Fruit fly (Drosophila melanogaster): ENCODE measurements around the gene Ets65A.
"Not testable (repeated sequence)": the region's sequence is repeated elsewhere in the genome, so short reads cannot be mapped to it uniquely, and the experiment has no call there.

The Ets65A gene

DNA sequence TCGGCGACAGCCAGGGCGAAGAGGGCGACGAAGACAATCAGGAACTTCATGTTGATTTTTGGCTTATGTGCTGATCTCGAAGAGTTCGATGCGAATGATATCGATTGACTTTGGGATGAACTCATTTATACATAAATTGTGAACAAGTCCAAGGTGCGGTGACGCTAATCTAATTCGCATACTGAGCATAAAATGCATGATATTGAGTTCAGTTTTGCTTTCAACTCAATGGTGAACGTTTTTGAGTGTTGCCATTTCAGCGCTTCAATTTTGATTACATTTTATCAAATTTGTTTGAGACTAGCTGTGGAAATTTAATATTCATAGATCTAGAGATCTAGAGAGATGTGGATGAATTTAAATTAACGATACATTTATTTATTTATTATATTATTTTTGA is 39.3 kb downstream of the Ets65A start, which contains the start of gene Lcp65Af:
Gene Lcp65Af, minus strand, starts transcription at position 101 of the 400 bp plus-strand sequence.
- TF ChIP-seq insv (optimal IDR thresholded peaks at IDR 0.05) (no peak), Sin3A (optimal IDR thresholded peaks at IDR 0.05) (no peak), h (optimal IDR thresholded peaks at IDR 0.05) (no peak), Myc (optimal IDR thresholded peaks at IDR 0.05) (no peak), ttk (optimal IDR thresholded peaks at IDR 0.05) (no peak), psq (optimal IDR thresholded peaks at IDR 0.05) (no peak)

DNA sequence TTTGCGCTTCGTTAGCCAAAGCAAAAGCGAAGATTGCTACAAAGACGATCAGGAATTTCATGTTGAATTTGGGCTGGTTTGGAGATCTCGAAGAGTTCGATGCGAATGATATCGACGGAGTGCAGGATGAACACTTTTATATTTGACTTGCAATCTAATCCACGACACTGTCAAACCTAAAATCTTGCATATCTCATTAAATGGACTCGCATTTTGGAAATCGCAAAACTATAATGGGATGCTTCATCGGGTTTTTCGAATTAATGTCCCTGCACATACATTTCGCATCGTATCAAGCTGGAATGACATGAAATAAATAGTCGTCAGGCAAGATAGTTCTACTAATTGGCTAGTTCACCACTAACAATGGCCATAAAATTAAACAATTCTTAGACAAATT is 40.6 kb downstream of the Ets65A start, which contains the start of gene Lcp65Ae:
Gene Lcp65Ae, minus strand, starts transcription at position 101 of the 400 bp plus-strand sequence.
- TF ChIP-seq Myc (optimal IDR thresholded peaks at IDR 0.05) (no peak), insv (optimal IDR thresholded peaks at IDR 0.05) (no peak), ttk (optimal IDR thresholded peaks at IDR 0.05) (no peak), psq (optimal IDR thresholded peaks at IDR 0.05) (no peak), h (optimal IDR thresholded peaks at IDR 0.05) (no peak), Sin3A (optimal IDR thresholded peaks at IDR 0.05) (no peak)

DNA sequence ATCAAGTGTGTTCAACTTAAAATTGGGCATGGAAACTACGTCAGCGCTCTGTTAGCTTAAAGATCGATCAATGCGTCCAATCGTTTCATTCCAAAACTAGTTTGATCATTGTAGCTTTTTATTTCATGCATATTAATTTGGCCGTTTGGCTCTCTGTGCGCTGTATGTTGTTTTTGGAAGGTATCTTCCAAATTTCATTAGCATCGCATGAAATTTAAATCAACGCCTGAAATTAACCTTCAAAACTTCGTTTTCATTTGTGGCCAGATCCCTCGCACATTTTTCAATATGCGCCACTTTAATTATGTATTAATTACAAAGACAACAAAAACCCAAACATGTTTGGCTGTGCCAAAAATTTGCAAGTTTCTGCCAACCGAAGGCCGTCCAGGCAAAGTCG is 41.2 kb downstream of the Ets65A start:
- TF ChIP-seq h (optimal IDR thresholded peaks at IDR 0.05) (no peak), Sin3A (optimal IDR thresholded peaks at IDR 0.05) (no peak), ttk (optimal IDR thresholded peaks at IDR 0.05) (no peak), insv (optimal IDR thresholded peaks at IDR 0.05) (no peak), Myc (optimal IDR thresholded peaks at IDR 0.05) (no peak), psq (optimal IDR thresholded peaks at IDR 0.05) (no peak)

DNA sequence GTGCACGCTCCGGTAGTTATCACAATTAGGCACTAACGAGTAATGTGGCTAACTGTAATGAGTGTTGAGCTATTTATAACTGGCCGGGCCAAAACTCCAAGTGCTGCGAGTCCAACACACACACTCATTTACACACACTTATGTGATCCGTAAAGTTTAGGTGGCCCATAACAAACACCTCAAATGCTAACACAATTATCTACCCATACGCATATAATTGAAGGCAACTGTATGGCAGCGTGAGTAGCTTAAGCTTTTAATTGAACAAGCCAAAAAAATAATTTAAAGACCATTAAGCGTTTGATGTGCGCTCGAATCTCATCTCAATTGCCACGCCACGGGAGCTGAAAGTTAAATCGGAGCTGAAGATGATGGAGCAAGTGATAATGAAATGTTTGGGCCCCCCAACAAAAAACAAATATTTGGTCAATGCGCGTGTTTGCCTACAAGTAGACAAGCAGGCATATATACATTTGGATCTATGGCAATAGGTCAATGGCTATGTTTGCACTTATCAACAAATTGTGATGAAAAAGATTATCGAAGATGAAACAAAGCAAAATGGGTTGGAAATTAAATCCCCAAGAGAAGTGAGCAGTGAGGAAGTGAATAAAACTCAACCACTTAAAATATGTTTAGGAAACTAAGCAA is 42.6 kb downstream of the Ets65A start, which contains the start of gene Cpr65Av:
Gene Cpr65Av, minus strand, starts transcription at position 51 of the 651 bp plus-strand sequence.
- TF ChIP-seq insv (optimal IDR thresholded peaks at IDR 0.05), result no peak
- no peak for TF ChIP-seq ttk (optimal IDR thresholded peaks at IDR 0.05)
- no peak for TF ChIP-seq h (optimal IDR thresholded peaks at IDR 0.05)
- no peak for TF ChIP-seq psq (optimal IDR thresholded peaks at IDR 0.05)
- TF ChIP-seq Myc (optimal IDR thresholded peaks at IDR 0.05), result no peak
- no peak for TF ChIP-seq Sin3A (optimal IDR thresholded peaks at IDR 0.05)

DNA sequence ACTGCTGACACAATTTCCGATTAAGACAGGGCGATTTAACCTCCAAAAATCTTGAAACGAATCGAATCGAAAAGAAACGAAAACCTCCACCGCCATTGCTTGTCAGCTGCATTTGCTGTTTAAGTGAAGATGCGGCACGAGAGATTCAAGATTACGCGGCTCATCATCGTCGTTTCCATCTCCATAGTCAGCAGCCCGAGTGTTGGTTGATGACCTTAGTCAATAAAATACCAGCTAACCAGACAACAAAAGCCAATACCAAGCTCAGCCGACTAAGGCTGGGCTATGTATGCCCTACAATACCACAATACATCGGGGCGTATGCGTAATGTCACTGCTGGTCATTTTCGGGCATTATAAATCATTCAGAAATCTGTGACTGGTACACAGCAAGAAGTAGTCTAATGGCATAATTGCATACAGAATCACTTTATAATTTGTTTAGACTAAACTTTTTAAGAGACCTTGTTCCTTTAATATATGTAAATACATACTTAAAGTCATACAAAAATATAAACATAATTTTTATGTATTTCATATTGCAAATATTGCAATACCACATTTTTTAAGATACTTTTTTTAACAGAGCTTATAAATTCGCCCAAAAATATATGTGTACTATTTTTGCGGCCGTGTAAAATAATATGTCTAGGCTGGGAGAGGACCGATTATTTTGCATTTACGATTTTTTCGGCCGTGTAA is 43.5 kb downstream of the Ets65A start:
- TF ChIP-seq psq (optimal IDR thresholded peaks at IDR 0.05) (no peak), h (optimal IDR thresholded peaks at IDR 0.05) (no peak), Sin3A (optimal IDR thresholded peaks at IDR 0.05) (no peak), ttk (optimal IDR thresholded peaks at IDR 0.05) (no peak), Myc (optimal IDR thresholded peaks at IDR 0.05) (no peak), insv (optimal IDR thresholded peaks at IDR 0.05) (no peak)

DNA sequence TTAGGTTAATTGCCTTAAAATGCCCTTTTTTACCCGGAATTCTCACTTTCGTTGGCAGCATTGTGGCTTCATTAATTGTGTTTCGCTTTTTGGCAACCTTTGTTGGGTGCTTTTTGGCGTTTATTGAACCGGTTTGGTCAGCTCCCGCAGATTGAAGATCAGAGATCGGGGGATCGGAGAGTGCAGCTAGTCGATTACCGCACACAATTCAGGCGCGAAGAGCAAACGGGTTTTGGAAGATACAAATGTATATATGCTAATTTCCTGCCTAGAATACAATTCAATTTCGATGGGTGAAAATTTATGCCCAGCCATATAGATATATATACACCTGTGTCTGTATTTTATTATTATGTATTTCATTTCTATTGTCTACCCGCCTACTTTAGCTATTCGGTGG is 44.1 kb downstream of the Ets65A start:
- TF ChIP-seq psq (optimal IDR thresholded peaks at IDR 0.05) (no peak), h (optimal IDR thresholded peaks at IDR 0.05) (no peak), Myc (optimal IDR thresholded peaks at IDR 0.05) (no peak), Sin3A (optimal IDR thresholded peaks at IDR 0.05) (no peak), ttk (optimal IDR thresholded peaks at IDR 0.05) (no peak), insv (optimal IDR thresholded peaks at IDR 0.05) (no peak)

DNA sequence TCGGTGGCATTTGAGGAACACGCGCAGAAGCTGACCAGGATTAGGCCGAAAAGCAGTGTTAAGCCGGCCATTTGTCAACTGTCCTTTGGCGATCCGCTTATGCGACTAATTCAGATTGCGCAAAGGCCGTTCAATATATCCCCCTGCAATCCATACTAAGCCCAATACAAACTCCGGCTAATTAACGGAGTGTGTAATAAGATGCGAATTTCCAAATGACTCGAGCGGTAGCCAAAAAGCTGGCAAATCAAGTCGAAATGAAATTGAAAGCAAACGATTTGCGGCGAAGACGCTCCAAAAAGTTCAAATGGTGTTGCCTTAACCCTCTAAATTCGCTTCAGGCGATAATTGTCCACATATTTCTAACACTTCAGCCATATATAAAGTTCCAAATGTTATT is 44.9 kb downstream of the Ets65A start, which contains the start of gene Cpr65Aw:
Gene Cpr65Aw, minus strand, starts transcription at position 101 of the 400 bp plus-strand sequence.
- TF ChIP-seq Sin3A (optimal IDR thresholded peaks at IDR 0.05), result no peak
- TF ChIP-seq insv (optimal IDR thresholded peaks at IDR 0.05), result no peak
- no peak for TF ChIP-seq Myc (optimal IDR thresholded peaks at IDR 0.05)
- TF ChIP-seq h (optimal IDR thresholded peaks at IDR 0.05), result no peak
- no peak for TF ChIP-seq psq (optimal IDR thresholded peaks at IDR 0.05)

DNA sequence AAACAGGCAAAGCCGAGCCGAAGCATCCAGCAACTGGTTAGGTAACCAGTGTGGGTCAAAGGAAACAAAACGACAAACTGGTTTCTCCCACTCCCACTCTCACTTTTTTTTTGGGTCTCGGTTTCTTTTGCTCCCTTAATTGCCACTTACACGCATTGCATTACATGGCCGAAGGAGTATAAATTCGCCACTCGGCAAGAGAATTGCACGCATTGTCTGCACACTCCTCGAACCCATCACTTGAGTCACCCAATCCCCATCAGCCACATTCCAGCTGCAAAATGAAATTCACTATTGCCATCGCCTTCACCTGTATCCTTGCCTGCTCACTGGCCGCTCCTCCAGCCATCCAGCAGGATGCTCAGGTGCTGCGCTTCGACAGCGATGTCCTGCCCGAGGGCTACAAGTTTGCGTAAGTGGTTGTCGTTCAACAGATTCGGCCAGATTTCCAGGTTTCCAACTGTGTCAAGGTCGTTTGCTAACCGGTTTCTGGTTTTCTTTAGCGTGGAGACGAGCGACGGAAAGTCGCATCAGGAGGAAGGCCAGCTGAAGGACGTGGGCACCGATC is 45.9 kb downstream of the Ets65A start, which contains the start of gene Lcp65Ad:
Gene Lcp65Ad, plus strand, starts transcription at position 208 of the 568 bp plus-strand sequence.
- TF ChIP-seq psq (optimal IDR thresholded peaks at IDR 0.05) (no peak), h (optimal IDR thresholded peaks at IDR 0.05) (no peak), Myc (optimal IDR thresholded peaks at IDR 0.05) (no peak), Sin3A (optimal IDR thresholded peaks at IDR 0.05) (no peak), insv (optimal IDR thresholded peaks at IDR 0.05) (no peak), ttk (optimal IDR thresholded peaks at IDR 0.05) (no peak)

DNA sequence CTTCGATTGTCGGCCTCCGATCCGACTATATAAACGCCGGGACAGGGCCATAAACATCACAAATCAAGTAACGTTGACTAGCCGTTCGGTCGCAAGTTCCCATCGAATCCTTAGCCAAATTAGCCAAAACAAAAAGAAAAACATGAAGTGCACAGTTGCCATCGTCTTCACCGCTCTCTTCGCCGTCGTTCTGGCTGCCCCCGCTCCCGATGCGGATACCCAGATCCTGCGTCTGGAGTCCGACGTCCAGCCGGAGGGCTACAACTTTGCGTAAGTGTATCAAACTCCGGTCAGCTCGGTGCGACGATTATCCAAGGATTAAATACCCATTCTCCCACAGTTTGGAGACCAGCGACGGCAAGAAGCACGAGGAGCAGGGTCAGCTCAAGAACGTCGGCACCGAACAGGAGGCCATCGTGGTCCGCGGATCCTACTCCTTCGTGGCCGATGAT is 47.4 kb downstream of the Ets65A start, which contains the start of gene Lcp65Ac:
Gene Lcp65Ac, plus strand, starts transcription at position 51 of the 452 bp plus-strand sequence.
- no peak for TF ChIP-seq ttk (optimal IDR thresholded peaks at IDR 0.05)
- no peak for TF ChIP-seq psq (optimal IDR thresholded peaks at IDR 0.05)
- no peak for TF ChIP-seq h (optimal IDR thresholded peaks at IDR 0.05)
- no peak for TF ChIP-seq Sin3A (optimal IDR thresholded peaks at IDR 0.05)
- TF ChIP-seq insv (optimal IDR thresholded peaks at IDR 0.05), result no peak
- TF ChIP-seq Myc (optimal IDR thresholded peaks at IDR 0.05), result no peak

DNA sequence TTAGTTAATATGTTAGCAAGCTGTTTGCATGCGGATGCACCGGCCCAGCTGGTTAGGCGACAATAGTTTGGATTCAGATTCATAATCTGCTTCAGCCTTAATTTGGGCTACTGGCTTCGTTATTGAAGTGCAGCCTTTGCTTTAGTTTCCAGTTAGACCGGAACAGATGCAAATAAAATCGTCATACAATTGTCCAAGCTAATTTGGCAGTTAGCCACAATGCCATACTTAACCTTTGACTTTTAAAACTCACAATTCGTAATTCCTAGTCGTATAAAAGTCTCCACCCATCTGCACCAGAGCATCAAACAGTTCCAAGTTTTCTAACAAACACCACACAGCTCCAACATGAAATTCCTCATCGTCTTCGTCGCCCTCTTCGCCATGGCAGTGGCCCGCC is 49.0 kb downstream of the Ets65A start, which contains the start of gene Lcp65Ab2:
Gene Lcp65Ab2, plus strand, starts transcription at position 301 of the 400 bp plus-strand sequence.
- TF ChIP-seq ttk, Sin3A, psq (optimal IDR thresholded peaks at IDR 0.05): not testable (repeated sequence)

DNA sequence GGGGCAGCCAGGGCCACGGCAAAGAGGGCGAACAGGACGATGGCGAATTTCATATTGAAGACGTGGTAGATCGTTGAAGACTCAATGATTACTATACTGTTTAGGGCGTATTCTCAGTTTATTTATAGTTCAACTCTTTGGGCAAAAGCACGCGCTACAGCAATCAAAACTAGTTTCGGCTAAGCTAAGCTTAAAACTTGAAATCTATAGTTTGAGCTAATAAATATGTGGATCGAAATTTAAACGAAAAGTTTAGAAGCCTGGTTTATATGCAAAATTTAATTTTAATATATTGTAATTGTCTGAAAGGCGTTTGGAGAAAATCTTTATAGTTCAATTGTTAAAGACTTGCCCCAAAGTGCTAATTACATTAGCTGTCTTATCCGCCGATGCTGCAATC is 50.5 kb downstream of the Ets65A start, which contains the start of gene Cpr65Ax1:
Gene Cpr65Ax1, minus strand, starts transcription at position 101 of the 400 bp plus-strand sequence.
- not testable (repeated sequence) for TF ChIP-seq psq, Myc, ttk (optimal IDR thresholded peaks at IDR 0.05)

DNA sequence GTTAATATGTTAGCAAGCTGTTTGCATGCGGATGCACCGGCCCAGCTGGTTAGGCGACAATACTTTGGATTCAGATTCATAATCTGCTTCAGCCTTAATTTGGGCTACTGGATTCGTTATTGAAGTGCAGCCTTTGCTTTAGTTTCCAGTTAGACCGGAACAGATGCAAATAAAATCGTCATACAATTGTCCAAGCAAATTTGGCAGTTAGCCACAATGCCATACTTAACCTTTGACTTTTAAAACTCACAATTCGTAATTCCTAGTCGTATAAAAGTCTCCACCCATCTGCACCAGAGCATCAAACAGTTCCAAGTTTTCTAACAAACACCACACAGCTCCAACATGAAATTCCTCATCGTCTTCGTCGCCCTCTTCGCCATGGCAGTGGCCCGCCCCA is 51.8 kb downstream of the Ets65A start, which contains the start of gene Lcp65Ab1:
Gene Lcp65Ab1, plus strand, starts transcription at position 301 of the 400 bp plus-strand sequence.
- not testable (repeated sequence) for TF ChIP-seq Sin3A, h, ttk (optimal IDR thresholded peaks at IDR 0.05)
